Fruit fly (Drosophila melanogaster) whole organism, embryonic: Measurements from ENCODE around the gene CG15406.

ENCODE experiments used
- BEAF-32 ChIP-seq: fragments of 200-800 bp; sonication (Bioruptor generic); optimal IDR thresholded peaks from 3 replicates; lab custom pipeline; 2017; ENCODE audit warnings: missing biosample characterization, missing genetic modification characterization, mild to moderate bottlenecking, moderate library complexity, missing genetic modification reagents
- Bteb2 ChIP-seq: fragments of 200-800 bp; sonication (Bioruptor generic); optimal IDR thresholded peaks from 2 replicates; lab custom pipeline; 2016; ENCODE audit warnings: missing biosample characterization, missing genetic modification characterization
- CG1024 ChIP-seq: fragments of 200-800 bp; sonication (Bioruptor generic); IDR thresholded peaks from 2 replicates; pipeline ENCODE4 v1.3.6; 2022; ENCODE audit warnings: missing biosample characterization, missing genetic modification characterization
- CG11247 ChIP-seq: fragments of 200-800 bp; sonication (Bioruptor generic); IDR thresholded peaks from 2 replicates; pipeline ENCODE4 v1.3.6; 2022; ENCODE audit warnings: missing biosample characterization, missing genetic modification characterization
- CG11398 ChIP-seq: fragments of 200-800 bp; sonication (Bioruptor generic); optimal IDR thresholded peaks from 2 replicates; lab custom pipeline; 2016; ENCODE audit warnings: missing biosample characterization, missing genetic modification characterization
- CG12769 ChIP-seq: fragments of 200-800 bp; sonication (Bioruptor generic); optimal IDR thresholded peaks from 2 replicates; lab custom pipeline; 2019; ENCODE audit warnings: missing biosample characterization, mild to moderate bottlenecking, missing genetic modification characterization, moderate library complexity
- CG13296 ChIP-seq: fragments of 200-800 bp; sonication (Bioruptor generic); optimal IDR thresholded peaks from 3 replicates; lab custom pipeline; 2018; ENCODE audit warnings: missing biosample characterization, mild to moderate bottlenecking, missing genetic modification characterization
- CG14014 ChIP-seq: fragments of 200-800 bp; sonication (Bioruptor generic); IDR thresholded peaks from 2 replicates; pipeline ENCODE4 v1.3.6; 2022; ENCODE audit warnings: missing biosample characterization, missing genetic modification characterization
- CG17802 ChIP-seq: fragments of 200-800 bp; sonication (Bioruptor generic); optimal IDR thresholded peaks from 2 replicates; lab custom pipeline; 2018; ENCODE audit warnings: missing biosample characterization, mild to moderate bottlenecking, missing genetic modification characterization, moderate library complexity
- CG2116 ChIP-seq: fragments of 200-800 bp; sonication (Bioruptor generic); optimal IDR thresholded peaks from 3 replicates; lab custom pipeline; 2018; ENCODE audit warnings: missing biosample characterization, mild to moderate bottlenecking, missing genetic modification characterization
- CG2129 ChIP-seq: fragments of 200-800 bp; sonication (Bioruptor generic); IDR thresholded peaks from 2 replicates; pipeline ENCODE4 v1.3.6; 2022; ENCODE audit warnings: missing biosample characterization, missing genetic modification characterization; ENCODE audit not compliant: partially characterized antibody
- CG32772 ChIP-seq: fragments of 200-800 bp; sonication (Bioruptor generic); IDR thresholded peaks from 2 replicates; pipeline ENCODE4 v1.3.6; 2022; ENCODE audit warnings: missing biosample characterization, missing genetic modification characterization
- CG3407 ChIP-seq: fragments of 200-800 bp; sonication (Bioruptor generic); optimal IDR thresholded peaks from 2 replicates; lab custom pipeline; 2018; ENCODE audit warnings: missing biosample characterization, mild to moderate bottlenecking, missing genetic modification characterization
- CG34422 ChIP-seq: fragments of 200-800 bp; sonication (Bioruptor generic); IDR thresholded peaks from 3 replicates; pipeline ENCODE4 v1.3.6; 2022; ENCODE audit warnings: missing biosample characterization, missing genetic modification characterization
- CG3847 ChIP-seq: fragments of 200-800 bp; sonication (Bioruptor generic); IDR thresholded peaks from 2 replicates; pipeline ENCODE4 v1.3.6; 2022; ENCODE audit warnings: missing biosample characterization, missing genetic modification characterization
- CG7357 ChIP-seq: fragments of 200-800 bp; sonication (Bioruptor generic); IDR thresholded peaks from 3 replicates; pipeline ENCODE4 v1.3.6; 2022; ENCODE audit warnings: missing biosample characterization, missing genetic modification characterization
- CG7963 ChIP-seq: fragments of 200-800 bp; sonication (Bioruptor generic); IDR thresholded peaks from 3 replicates; pipeline ENCODE4 v1.3.6; 2022; ENCODE audit warnings: missing biosample characterization, missing genetic modification characterization; ENCODE audit not compliant: partially characterized antibody
- CG9727 ChIP-seq: fragments of 200-800 bp; sonication (Bioruptor generic); optimal IDR thresholded peaks from 3 replicates; lab custom pipeline; 2017; ENCODE audit warnings: missing biosample characterization, mild to moderate bottlenecking, missing genetic modification characterization
- CG9797 ChIP-seq: fragments of 200-800 bp; sonication (Bioruptor generic); optimal IDR thresholded peaks from 3 replicates; lab custom pipeline; 2018; ENCODE audit warnings: missing biosample characterization, mild to moderate bottlenecking, missing genetic modification characterization
- Doc3 ChIP-seq: fragments of 200-800 bp; sonication (Bioruptor generic); IDR thresholded peaks from 3 replicates; pipeline ENCODE4 v1.3.6; 2022; ENCODE audit warnings: missing biosample characterization, missing genetic modification characterization; ENCODE audit not compliant: partially characterized antibody
- E2f2 ChIP-seq: fragments of 200-800 bp; sonication (Bioruptor generic); IDR thresholded peaks from 2 replicates; pipeline ENCODE4 v1.3.6; 2022; ENCODE audit warnings: missing biosample characterization, missing genetic modification characterization
- Eip74EF ChIP-seq, 2 experiments: fragments of 200-800 bp in 1 of 2; fragments of >200 bp in 1 of 2; sonication (Bioruptor generic) in 1 of 2; optimal IDR thresholded peaks; 2 replicates each; lab custom pipeline; 2017 to 2019; ENCODE audit warnings: missing biosample characterization in 2 of 2, missing genetic modification characterization in 2 of 2, mild to moderate bottlenecking in 1 of 2, moderate library complexity in 1 of 2
- H15 ChIP-seq: fragments of 200-800 bp; sonication (Bioruptor generic); IDR thresholded peaks from 3 replicates; pipeline ENCODE4 v1.3.6; 2022; ENCODE audit warnings: missing biosample characterization, missing genetic modification characterization
- Hmx ChIP-seq: fragments of 200-800 bp; sonication (Bioruptor generic); optimal IDR thresholded peaks from 2 replicates; lab custom pipeline; 2016; ENCODE audit warnings: missing biosample characterization, missing genetic modification characterization
- Kr ChIP-seq: fragments of 200-800 bp; sonication (Bioruptor generic); optimal IDR thresholded peaks from 2 replicates; lab custom pipeline; 2017; ENCODE audit warnings: missing biosample characterization, mild to moderate bottlenecking, missing genetic modification characterization
- Mad ChIP-seq: fragments of 200-800 bp; sonication (Bioruptor generic); optimal IDR thresholded peaks from 2 replicates; lab custom pipeline; 2016; ENCODE audit warnings: missing biosample characterization, missing genetic modification characterization
- Sox100B ChIP-seq: fragments of 200-800 bp; sonication (Bioruptor generic); optimal IDR thresholded peaks from 3 replicates; lab custom pipeline; 2018; ENCODE audit warnings: missing biosample characterization, mild to moderate bottlenecking, missing genetic modification characterization
- amos ChIP-seq: fragments of 200-800 bp; sonication (Bioruptor generic); IDR thresholded peaks from 2 replicates; pipeline ENCODE4 v1.3.6; 2022; ENCODE audit warnings: missing biosample characterization, missing genetic modification characterization; ENCODE audit not compliant: partially characterized antibody
- bigmax ChIP-seq: fragments of 200-800 bp; sonication (Bioruptor generic); optimal IDR thresholded peaks from 2 replicates; lab custom pipeline; 2018; ENCODE audit warnings: missing biosample characterization, mild to moderate bottlenecking, missing genetic modification characterization
- cwo ChIP-seq: fragments of 200-800 bp; sonication (Bioruptor generic); optimal IDR thresholded peaks from 3 replicates; lab custom pipeline; 2017; ENCODE audit warnings: missing biosample characterization, missing genetic modification characterization, mild to moderate bottlenecking, moderate library complexity, missing genetic modification reagents
- da ChIP-seq: fragments of 200-800 bp; sonication (Bioruptor generic); optimal IDR thresholded peaks from 2 replicates; lab custom pipeline; 2016; ENCODE audit warnings: missing biosample characterization, missing genetic modification characterization
- esg ChIP-seq: fragments of 200-800 bp; sonication (Bioruptor generic); conservative IDR thresholded peaks from 2 replicates; pipeline ENCODE4 v1.3.6; 2022; ENCODE audit warnings: missing biosample characterization, missing genetic modification characterization
- gfzf ChIP-seq: fragments of 200-800 bp; sonication (Bioruptor generic); optimal IDR thresholded peaks from 2 replicates; lab custom pipeline; 2016; ENCODE audit warnings: missing biosample characterization, mild to moderate bottlenecking, missing genetic modification characterization, moderate library complexity
- gsb ChIP-seq: fragments of 200-800 bp; sonication (Bioruptor generic); IDR thresholded peaks from 2 replicates; pipeline ENCODE4 v1.3.6; 2022; ENCODE audit warnings: missing biosample characterization, missing genetic modification characterization
- her ChIP-seq: fragments of 200-800 bp; sonication (Bioruptor generic); optimal IDR thresholded peaks from 2 replicates; lab custom pipeline; 2016; ENCODE audit warnings: missing biosample characterization, missing genetic modification characterization
- inv ChIP-seq: fragments of 200-800 bp; sonication (Bioruptor generic); IDR thresholded peaks from 2 replicates; pipeline ENCODE4 v1.3.6; 2022; ENCODE audit warnings: missing biosample characterization, missing genetic modification characterization; ENCODE audit not compliant: partially characterized antibody
- jigr1 ChIP-seq: fragments of 200-800 bp; sonication (Bioruptor generic); IDR thresholded peaks from 3 replicates; pipeline ENCODE4 v1.3.6; 2022; ENCODE audit warnings: missing biosample characterization, missing genetic modification characterization
- ken ChIP-seq: fragments of 200-800 bp; sonication (Bioruptor generic); IDR thresholded peaks from 3 replicates; pipeline ENCODE4 v1.3.6; 2022; ENCODE audit warnings: missing biosample characterization, missing genetic modification characterization
- knrl ChIP-seq: fragments of 200-800 bp; sonication (Bioruptor generic); IDR thresholded peaks from 3 replicates; pipeline ENCODE4 v1.3.6; 2022; ENCODE audit warnings: missing biosample characterization, missing genetic modification characterization; ENCODE audit not compliant: partially characterized antibody
- mld ChIP-seq: fragments of 200-800 bp; sonication (Bioruptor generic); IDR thresholded peaks from 3 replicates; pipeline ENCODE4 v1.3.6; 2022; ENCODE audit warnings: missing biosample characterization, missing genetic modification characterization; ENCODE audit not compliant: partially characterized antibody
- pho ChIP-seq: fragments of 200-800 bp; sonication (Bioruptor generic); optimal IDR thresholded peaks from 2 replicates; lab custom pipeline; 2016; ENCODE audit warnings: missing biosample characterization, missing genetic modification characterization
- slbo ChIP-seq: fragments of 200-800 bp; sonication (Bioruptor generic); IDR thresholded peaks from 2 replicates; pipeline ENCODE4 v1.3.6; 2022; ENCODE audit warnings: missing biosample characterization, missing genetic modification characterization
- sna ChIP-seq: fragments of 200-800 bp; sonication (Bioruptor generic); IDR thresholded peaks from 2 replicates; pipeline ENCODE4 v1.3.6; 2022; ENCODE audit warnings: missing biosample characterization, missing genetic modification characterization; ENCODE audit not compliant: partially characterized antibody
- so ChIP-seq: fragments of 200-800 bp; sonication (Bioruptor generic); IDR thresholded peaks from 3 replicates; pipeline ENCODE4 v1.3.6; 2022; ENCODE audit warnings: missing biosample characterization, missing genetic modification characterization
- ssp ChIP-seq: fragments of 200-800 bp; sonication (Bioruptor generic); IDR thresholded peaks from 2 replicates; pipeline ENCODE4 v1.3.6; 2022; ENCODE audit warnings: missing biosample characterization, missing genetic modification characterization
- stwl ChIP-seq: fragments of 200-800 bp; sonication (Bioruptor generic); optimal IDR thresholded peaks from 3 replicates; lab custom pipeline; 2018; ENCODE audit warnings: missing biosample characterization, mild to moderate bottlenecking, missing genetic modification characterization, moderate library complexity
- tgo ChIP-seq: fragments of 200-800 bp; sonication (Bioruptor generic); IDR thresholded peaks from 3 replicates; pipeline ENCODE4 v1.3.6; 2022; ENCODE audit warnings: missing biosample characterization, missing genetic modification characterization
- tll ChIP-seq, 2 experiments: fragments of 200-800 bp in 1 of 2; fragments of >200 bp in 1 of 2; sonication (Bioruptor generic) in 1 of 2; optimal IDR thresholded peaks; 2 replicates each; lab custom pipeline; 2017 to 2019; ENCODE audit warnings: missing biosample characterization in 2 of 2, missing genetic modification characterization in 2 of 2, mild to moderate bottlenecking in 1 of 2, moderate library complexity in 1 of 2
- twi ChIP-seq: fragments of 200-800 bp; optimal IDR thresholded peaks from 2 replicates; lab custom pipeline; 2019; ENCODE audit warnings: missing biosample characterization, mild to moderate bottlenecking, missing genetic modification characterization, moderate library complexity
- zfh1 ChIP-seq: fragments of 200-800 bp; sonication (Bioruptor generic); IDR thresholded peaks from 3 replicates; pipeline ENCODE4 v1.3.6; 2022; ENCODE audit warnings: missing biosample characterization, missing genetic modification characterization

The CG15406 gene

DNA sequence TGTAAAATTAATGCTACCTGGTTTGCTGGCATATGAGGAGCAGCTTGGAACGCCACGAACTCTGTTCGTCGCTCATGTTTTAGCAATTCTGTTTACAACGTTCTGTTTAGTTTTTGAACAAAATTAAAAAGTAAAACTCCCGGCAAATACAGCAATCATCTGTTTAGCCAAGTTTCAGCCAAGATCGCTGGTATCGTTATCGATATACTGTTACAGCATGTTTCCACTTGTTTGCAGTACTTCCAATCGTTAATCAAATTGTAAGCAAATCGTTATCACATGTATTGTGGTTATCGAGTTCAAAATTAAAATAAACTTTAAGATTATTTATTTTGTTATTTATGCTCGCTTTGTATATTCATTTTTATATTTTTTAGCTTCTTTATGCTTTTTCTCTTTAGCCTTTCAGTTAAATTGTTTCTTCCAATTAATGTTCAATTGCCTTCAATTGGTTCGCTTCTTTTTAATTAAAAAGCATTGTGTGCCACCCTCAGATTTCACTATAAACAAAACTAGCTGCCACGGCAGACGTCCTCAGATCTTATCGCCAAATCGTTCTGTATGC, 10.8 kb downstream of the CG15406 start, which contains the start of the genes Fign and CG8837 (continued):
- TF ChIP-seq da (GFP tag; lab: Kevin White, UChicago), result no peak
- peak; percentile 50 for TF ChIP-seq BEAF-32
- no peak for TF ChIP-seq CG3407
- TF ChIP-seq CG9727 (GFP tag; lab: Kevin White, UChicago), result no peak
- peak; percentile 96 for TF ChIP-seq CG7963 (GFP tag; lab: Robert Waterston, UW)
- TF ChIP-seq CG17802, result peak; percentile 42
- no peak for TF ChIP-seq gsb (GFP tag; lab: Robert Waterston, UW)
- peak; percentile 92 for TF ChIP-seq mld
- TF ChIP-seq CG11247 (GFP tag; lab: Robert Waterston, UW), result no peak
- peak; percentile 98 for TF ChIP-seq ssp
- TF ChIP-seq CG3847 (GFP tag; lab: Robert Waterston, UW), result no peak
- TF ChIP-seq stwl, result peak; percentile 98
- no peak for TF ChIP-seq bigmax
- TF ChIP-seq her, result no peak
- TF ChIP-seq Doc3, result peak; percentile 70; the same call in 2 of the 3 replicates
- no peak for TF ChIP-seq Bteb2
- TF ChIP-seq sna (GFP tag; lab: Robert Waterston, UW), result peak; percentile 84
- TF ChIP-seq twi (tag; lab: Kevin White, UChicago), result no peak
- no peak for TF ChIP-seq CG14014 (GFP tag; lab: Robert Waterston, UW)
- no peak for TF ChIP-seq tgo (GFP tag; lab: Robert Waterston, UW)
- TF ChIP-seq Eip74EF (GFP tag; optimal IDR thresholded peaks at IDR 0.05; lab: Kevin White, UChicago), result no peak
- no peak for TF ChIP-seq Mad (GFP tag; lab: Kevin White, UChicago)
- TF ChIP-seq so (GFP tag; lab: Robert Waterston, UW), result no peak
- no peak for TF ChIP-seq tll (GFP tag; optimal IDR thresholded peaks at IDR 0.05; lab: Kevin White, UChicago)
- peak; percentile 73 for TF ChIP-seq CG2116
- TF ChIP-seq Kr (GFP tag; lab: Kevin White, UChicago), result no peak
- TF ChIP-seq CG32772, result no peak
- TF ChIP-seq CG34422 (GFP tag; lab: Robert Waterston, UW), result no peak
- 0 out of 2 replicates have a peak, but pooled peaks have one; percentile 25 for TF ChIP-seq CG1024 (GFP tag; lab: Robert Waterston, UW)
- TF ChIP-seq H15 (GFP tag; lab: Robert Waterston, UW), result no peak
- TF ChIP-seq CG12769 (tag; lab: Kevin White, UChicago), result no peak
- TF ChIP-seq pho (GFP tag; lab: Kevin White, UChicago), result no peak
- peak; percentile 61 for TF ChIP-seq knrl (GFP tag; lab: Robert Waterston, UW)
- TF ChIP-seq CG7357, result peak; percentile 95
- no peak for TF ChIP-seq Hmx (GFP tag; lab: Kevin White, UChicago)
- TF ChIP-seq esg (GFP tag; lab: Robert Waterston, UW), result no peak
- peak; percentile 96 for TF ChIP-seq E2f2 (GFP tag; lab: Robert Waterston, UW)
- TF ChIP-seq inv, result peak; percentile 63; the same call in 1 of the 2 replicates
- TF ChIP-seq ken, result no peak
- no peak for TF ChIP-seq slbo (GFP tag; lab: Robert Waterston, UW)
- no peak for TF ChIP-seq cwo (GFP tag; lab: Kevin White, UChicago)
- TF ChIP-seq CG11398 (GFP tag; lab: Kevin White, UChicago), result no peak
- no peak for TF ChIP-seq CG9797 (GFP tag; lab: Kevin White, UChicago)
- no peak for TF ChIP-seq Sox100B (GFP tag; lab: Kevin White, UChicago)
- no peak for TF ChIP-seq CG2129 (GFP tag; lab: Robert Waterston, UW)
- TF ChIP-seq zfh1 (GFP tag; lab: Robert Waterston, UW), result no peak
- TF ChIP-seq gfzf (GFP tag; lab: Kevin White, UChicago), result peak; percentile 40
- TF ChIP-seq amos (GFP tag; lab: Robert Waterston, UW), result peak; percentile 75
- TF ChIP-seq jigr1 (GFP tag; lab: Robert Waterston, UW), result no peak
- no peak for TF ChIP-seq CG13296 (GFP tag; lab: Kevin White, UChicago)
